Fruit fly (Drosophila melanogaster) Kc167 (cell line): ENCODE results near the gene RpL40.

ENCODE experiments used
- h ChIP-seq: fragments of >200 bp; optimal IDR thresholded peaks from 3 replicates; lab custom pipeline; 2018; ENCODE audit warnings: missing external identifiers
- psq ChIP-seq: fragments of >200 bp; optimal IDR thresholded peaks from 2 replicates; lab custom pipeline; 2017; ENCODE audit warnings: missing external identifiers

dm6 chr2L:4227546-4227945 is at the start of gene RpL40:
- TF ChIP-seq psq (lab: Kevin White, UChicago) (no peak), h (lab: Kevin White, UChicago) (no peak)
